Fruit fly (Drosophila melanogaster): ENCODE results near the gene Fur2.

DNA sequence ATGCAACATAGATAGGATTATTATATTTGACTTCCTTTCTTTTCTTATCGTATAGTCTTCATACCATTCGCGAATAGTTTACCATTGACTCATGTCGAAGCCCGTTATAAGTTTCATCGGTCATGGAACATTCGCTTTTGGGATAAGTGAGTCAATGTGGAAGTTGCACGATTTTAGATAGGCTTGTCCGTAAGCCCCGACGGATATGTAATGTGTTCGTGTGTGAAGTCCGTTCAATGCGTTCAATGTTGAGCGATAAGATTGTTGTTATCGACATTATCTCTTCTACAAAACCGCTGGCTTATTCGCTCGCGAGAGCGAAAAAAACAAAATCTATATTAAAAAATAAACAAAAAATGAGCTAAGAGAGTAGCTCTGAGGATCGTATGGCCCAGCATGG, 31.9 kb downstream of the Fur2 start, which contains the start of gene CG9981:
- no peak for TF ChIP-seq Pif1A (GFP tag; optimal IDR thresholded peaks at IDR 0.05)
- no peak for TF ChIP-seq CG4496 (GFP tag; IDR thresholded peaks at IDR 0.05)
- TF ChIP-seq CG15710 (tag; optimal IDR thresholded peaks at IDR 0.05), result no peak

Measured in whole organism, pupa.